Fruit fly (Drosophila melanogaster) whole organism, adult: ENCODE data around the gene dsd.

Experiments
- CG12768 ChIP-seq: fragments of 200-800 bp; sonication (Bioruptor generic); optimal IDR thresholded peaks from 2 replicates; lab custom pipeline; 2017; ENCODE audit warnings: missing biosample characterization, missing genetic modification characterization, mild to moderate bottlenecking, moderate library complexity, missing genetic modification reagents
- CG1620 ChIP-seq: fragments of 200-800 bp; sonication (Bioruptor generic); optimal IDR thresholded peaks from 2 replicates; lab custom pipeline; 2016; ENCODE audit warnings: missing biosample characterization, missing genetic modification characterization
- CG33017 ChIP-seq: fragments of 200-800 bp; sonication (Bioruptor generic); optimal IDR thresholded peaks from 2 replicates; lab custom pipeline; 2018; ENCODE audit warnings: missing biosample characterization, mild to moderate bottlenecking, missing genetic modification characterization, moderate library complexity
- Clk ChIP-seq: fragments of 200-800 bp; sonication (Bioruptor generic); optimal IDR thresholded peaks from 2 replicates; lab custom pipeline; 2017; ENCODE audit warnings: missing biosample characterization, missing genetic modification characterization
- Crg-1 ChIP-seq: fragments of 200-800 bp; sonication (Bioruptor generic); optimal IDR thresholded peaks from 2 replicates; lab custom pipeline; 2016; ENCODE audit warnings: missing biosample characterization, missing genetic modification characterization
- Mnt ChIP-seq: fragments of 200-800 bp; sonication (Bioruptor generic); optimal IDR thresholded peaks from 2 replicates; lab custom pipeline; 2016; ENCODE audit warnings: missing biosample characterization, mild to moderate bottlenecking, missing genetic modification characterization
- cnc ChIP-seq, 2 experiments: fragments of >200 bp; optimal IDR thresholded peaks; 2 replicates each; lab custom pipeline; 2017
- kay ChIP-seq: fragments of 200-800 bp; sonication (Bioruptor generic); peaks from one replicate; lab custom pipeline; 2016; ENCODE audit warnings: missing biosample characterization, missing genetic modification characterization, borderline replicate concordance
- ovo ChIP-seq: fragments of 200-800 bp; sonication (Bioruptor generic); optimal IDR thresholded peaks from 2 replicates; lab custom pipeline; 2016; ENCODE audit warnings: missing biosample characterization, missing genetic modification characterization
- pad ChIP-seq: fragments of 200-800 bp; sonication (Bioruptor generic); optimal IDR thresholded peaks from 3 replicates; lab custom pipeline; 2017; ENCODE audit warnings: missing biosample characterization, missing genetic modification characterization, mild to moderate bottlenecking, moderate library complexity, missing genetic modification reagents
- toe ChIP-seq: fragments of 200-800 bp; sonication (Bioruptor generic); optimal IDR thresholded peaks from 2 replicates; lab custom pipeline; 2016; ENCODE audit warnings: missing biosample characterization, missing genetic modification characterization

dm6 chr3R:27616493-27616892 is 9.3 kb upstream of the dsd start:
- TF ChIP-seq kay (GFP tag; lab: Kevin White, UChicago) (no peak), pad (GFP tag; lab: Kevin White, UChicago) (no peak), CG33017 (tag; lab: Kevin White, UChicago) (no peak), ovo (GFP tag; lab: Kevin White, UChicago) (no peak), CG12768 (no peak), CG1620 (GFP tag; lab: Kevin White, UChicago) (no peak), toe (GFP tag; lab: Kevin White, UChicago) (no peak), Crg-1 (GFP tag; lab: Kevin White, UChicago) (no peak), Mnt (no peak), cnc (optimal IDR thresholded peaks at IDR 0.05; lab: Kevin White, UChicago) (no peak), Clk (no peak)
